Worm (Caenorhabditis elegans) whole organism, early embryonic: ENCODE data around the gene T23G7.3.

Experiments
- B0310.2 ChIP-seq: sonication (generic microtip); optimal IDR thresholded peaks from 2 replicates; lab custom pipeline; 2016; ENCODE audit warnings: mild to moderate bottlenecking, missing genetic modification characterization, missing compliant biosample characterization
- ama-1 ChIP-seq: fragments of 150-350 bp; optimal IDR thresholded peaks from 2 replicates; lab custom pipeline; 2014
- ceh-36 ChIP-seq: sonication (generic microtip); optimal IDR thresholded peaks from 2 replicates; lab custom pipeline; 2016; ENCODE audit warnings: missing genetic modification characterization, inconsistent platforms, missing compliant biosample characterization
- flt-1 ChIP-seq: fragments of 200-800 bp; sonication (Bioruptor generic); IDR thresholded peaks from 2 replicates; pipeline ENCODE4 v1.3.6; 2022; ENCODE audit warnings: missing genetic modification characterization, missing compliant biosample characterization
- hmg-4 ChIP-seq: fragments of 200-800 bp; sonication (Bioruptor generic); optimal IDR thresholded peaks from 2 replicates; lab custom pipeline; 2018; ENCODE audit warnings: mild to moderate bottlenecking, missing genetic modification characterization, missing compliant biosample characterization
- hnd-1 ChIP-seq: sonication (generic microtip); optimal IDR thresholded peaks from 2 replicates; lab custom pipeline; 2016; ENCODE audit warnings: missing genetic modification characterization, missing compliant biosample characterization
- pes-1 ChIP-seq: fragments of 200-800 bp; sonication (Bioruptor generic); IDR thresholded peaks from 2 replicates; pipeline ENCODE4 v1.3.6; 2022; ENCODE audit warnings: missing genetic modification reagents, missing genetic modification characterization, missing compliant biosample characterization
- tbx-37 ChIP-seq: fragments of 200-800 bp; sonication (Bioruptor generic); conservative IDR thresholded peaks from 2 replicates; pipeline ENCODE4 v1.3.6; 2022; ENCODE audit warnings: missing genetic modification reagents, missing genetic modification characterization, missing compliant biosample characterization

ce11 chrII:9141110-9141509 lies 26.5 kb downstream of the T23G7.3 start:
- TF ChIP-seq pes-1 (GFP tag; lab: Robert Waterston, UW) (no peak), ama-1 (lab: Kevin White, UChicago) (no peak), hnd-1 (tag; lab: Kevin White, UChicago) (no peak), hmg-4 (GFP tag; lab: Kevin White, UChicago) (no peak), B0310.2 (tag; lab: Kevin White, UChicago) (no peak), flt-1 (GFP tag; lab: Robert Waterston, UW) (no peak), ceh-36 (tag; lab: Kevin White, UChicago) (no peak), tbx-37 (GFP tag; lab: Robert Waterston, UW) (no peak)
